Fruit fly (Drosophila melanogaster) whole organism, embryonic: ENCODE results near the gene MSAmiP.

Experiments used
- Atf3 ChIP-seq: fragments of 200-800 bp; sonication (Bioruptor generic); optimal IDR thresholded peaks from 3 replicates; lab custom pipeline; 2016; ENCODE audit warnings: missing biosample characterization, missing genetic modification characterization
- CG11398 ChIP-seq: fragments of 200-800 bp; sonication (Bioruptor generic); optimal IDR thresholded peaks from 2 replicates; lab custom pipeline; 2016; ENCODE audit warnings: missing biosample characterization, missing genetic modification characterization
- CG14014 ChIP-seq: fragments of 200-800 bp; sonication (Bioruptor generic); IDR thresholded peaks from 2 replicates; pipeline ENCODE4 v1.3.6; 2022; ENCODE audit warnings: missing biosample characterization, missing genetic modification characterization
- CG14710 ChIP-seq: fragments of 200-800 bp; sonication (Bioruptor generic); optimal IDR thresholded peaks from 3 replicates; lab custom pipeline; 2019; ENCODE audit warnings: missing biosample characterization, mild to moderate bottlenecking, missing genetic modification characterization, moderate library complexity
- CG15696 ChIP-seq: fragments of 200-800 bp; sonication (Bioruptor generic); optimal IDR thresholded peaks from 2 replicates; lab custom pipeline; 2019; ENCODE audit warnings: missing biosample characterization, mild to moderate bottlenecking, missing genetic modification characterization, moderate library complexity
- CG16863 ChIP-seq: fragments of 200-800 bp; sonication (Bioruptor generic); optimal IDR thresholded peaks from 3 replicates; lab custom pipeline; 2016; ENCODE audit warnings: missing biosample characterization, missing genetic modification characterization
- CG17568 ChIP-seq: fragments of 200-800 bp; sonication (Bioruptor generic); optimal IDR thresholded peaks from 2 replicates; lab custom pipeline; 2018; ENCODE audit warnings: missing biosample characterization, mild to moderate bottlenecking, missing genetic modification characterization, moderate library complexity
- CG18599 ChIP-seq: fragments of 200-800 bp; sonication (Bioruptor generic); optimal IDR thresholded peaks from 3 replicates; lab custom pipeline; 2017; ENCODE audit warnings: missing biosample characterization, missing genetic modification characterization, mild to moderate bottlenecking, moderate library complexity, missing genetic modification reagents
- CG18764 ChIP-seq: fragments of 200-800 bp; sonication (Bioruptor generic); optimal IDR thresholded peaks from 3 replicates; lab custom pipeline; 2016; ENCODE audit warnings: missing biosample characterization, missing genetic modification characterization
- CG32532 ChIP-seq: fragments of 200-800 bp; sonication (Bioruptor generic); IDR thresholded peaks from 2 replicates; pipeline ENCODE4 v1.3.6; 2022; ENCODE audit warnings: missing biosample characterization, missing genetic modification characterization
- CG32772 ChIP-seq: fragments of 200-800 bp; sonication (Bioruptor generic); IDR thresholded peaks from 2 replicates; pipeline ENCODE4 v1.3.6; 2022; ENCODE audit warnings: missing biosample characterization, missing genetic modification characterization
- CG43689 ChIP-seq: fragments of 200-800 bp; sonication (Bioruptor generic); IDR thresholded peaks from 2 replicates; pipeline ENCODE4 v1.3.6; 2022; ENCODE audit warnings: missing biosample characterization, missing genetic modification characterization
- CG4617 ChIP-seq: fragments of 200-800 bp; sonication (Bioruptor generic); optimal IDR thresholded peaks from 3 replicates; lab custom pipeline; 2016; ENCODE audit warnings: missing biosample characterization, missing genetic modification characterization, borderline replicate concordance
- CG6654 ChIP-seq: fragments of 200-800 bp; sonication (Bioruptor generic); optimal IDR thresholded peaks from 2 replicates; lab custom pipeline; 2017; ENCODE audit warnings: missing biosample characterization, mild to moderate bottlenecking, missing genetic modification characterization
- CG6854 ChIP-seq: fragments of 200-800 bp; sonication (Bioruptor generic); optimal IDR thresholded peaks from 3 replicates; lab custom pipeline; 2017; ENCODE audit warnings: missing biosample characterization, mild to moderate bottlenecking, missing genetic modification characterization
- CG7963 ChIP-seq: fragments of 200-800 bp; sonication (Bioruptor generic); IDR thresholded peaks from 3 replicates; pipeline ENCODE4 v1.3.6; 2022; ENCODE audit warnings: missing biosample characterization, missing genetic modification characterization; ENCODE audit not compliant: partially characterized antibody
- CG9727 ChIP-seq: fragments of 200-800 bp; sonication (Bioruptor generic); optimal IDR thresholded peaks from 3 replicates; lab custom pipeline; 2017; ENCODE audit warnings: missing biosample characterization, mild to moderate bottlenecking, missing genetic modification characterization
- Camta ChIP-seq: fragments of 200-800 bp; sonication (Bioruptor generic); optimal IDR thresholded peaks from 2 replicates; lab custom pipeline; 2016; ENCODE audit warnings: missing biosample characterization, missing genetic modification characterization
- Dad ChIP-seq: fragments of 200-800 bp; sonication (Bioruptor generic); optimal IDR thresholded peaks from 3 replicates; lab custom pipeline; 2016; ENCODE audit warnings: missing biosample characterization, missing genetic modification characterization
- Deaf1 ChIP-seq: fragments of 200-800 bp; optimal IDR thresholded peaks from 3 replicates; lab custom pipeline; 2019; ENCODE audit warnings: missing biosample characterization, mild to moderate bottlenecking, missing genetic modification characterization, moderate library complexity
- Doc2 ChIP-seq: fragments of 200-800 bp; sonication (Bioruptor generic); IDR thresholded peaks from 2 replicates; pipeline ENCODE4 v1.3.6; 2022; ENCODE audit warnings: missing biosample characterization, missing genetic modification characterization
- Hey ChIP-seq: fragments of 200-800 bp; sonication (Bioruptor generic); optimal IDR thresholded peaks from 3 replicates; lab custom pipeline; 2018; ENCODE audit warnings: missing biosample characterization, mild to moderate bottlenecking, missing genetic modification characterization
- Hr78 ChIP-seq, 2 experiments: fragments of 200-800 bp in 1 of 2; fragments of >200 bp in 1 of 2; sonication (Bioruptor generic) in 1 of 2; optimal IDR thresholded peaks; 2 replicates each; lab custom pipeline; 2017 to 2019; ENCODE audit warnings: missing biosample characterization in 2 of 2, missing genetic modification characterization in 2 of 2, mild to moderate bottlenecking in 1 of 2, moderate library complexity in 1 of 2
- MBD-R2 ChIP-seq: fragments of 200-800 bp; sonication (Bioruptor generic); IDR thresholded peaks from 2 replicates; pipeline ENCODE4 v1.3.6; 2022; ENCODE audit warnings: missing biosample characterization, missing genetic modification characterization
- Meics ChIP-seq: fragments of 200-800 bp; sonication (Bioruptor generic); optimal IDR thresholded peaks from 2 replicates; lab custom pipeline; 2017; ENCODE audit warnings: missing biosample characterization, mild to moderate bottlenecking, missing genetic modification characterization
- Rfx ChIP-seq: fragments of 200-800 bp; sonication (Bioruptor generic); IDR thresholded peaks from 2 replicates; pipeline ENCODE4 v1.3.6; 2022; ENCODE audit warnings: missing biosample characterization, missing genetic modification characterization
- ato ChIP-seq: fragments of 200-800 bp; sonication (Bioruptor generic); IDR thresholded peaks from 2 replicates; pipeline ENCODE4 v1.3.6; 2022; ENCODE audit warnings: missing biosample characterization, missing genetic modification characterization; ENCODE audit not compliant: partially characterized antibody
- az2 ChIP-seq: fragments of 200-800 bp; sonication (Bioruptor generic); optimal IDR thresholded peaks from 3 replicates; lab custom pipeline; 2016; ENCODE audit warnings: missing biosample characterization, missing genetic modification characterization
- ems ChIP-seq: fragments of 200-800 bp; sonication (Bioruptor generic); optimal IDR thresholded peaks from 3 replicates; lab custom pipeline; 2016; ENCODE audit warnings: missing biosample characterization, missing genetic modification characterization
- gce ChIP-seq: fragments of 200-800 bp; sonication (Bioruptor generic); IDR thresholded peaks from 3 replicates; pipeline ENCODE4 v1.3.6; 2022; ENCODE audit warnings: missing biosample characterization, missing genetic modification characterization
- gem ChIP-seq: fragments of 200-800 bp; sonication (Bioruptor generic); optimal IDR thresholded peaks from 2 replicates; lab custom pipeline; 2019; ENCODE audit warnings: missing biosample characterization, mild to moderate bottlenecking, missing genetic modification characterization, moderate library complexity
- grn ChIP-seq: fragments of 200-800 bp; sonication (Bioruptor generic); optimal IDR thresholded peaks from 3 replicates; lab custom pipeline; 2017; ENCODE audit warnings: missing biosample characterization, missing genetic modification characterization
- kay ChIP-seq: fragments of 200-800 bp; sonication (Bioruptor generic); optimal IDR thresholded peaks from 2 replicates; lab custom pipeline; 2016; ENCODE audit warnings: missing biosample characterization, missing genetic modification characterization
- luna ChIP-seq: fragments of 200-800 bp; sonication (Bioruptor generic); optimal IDR thresholded peaks from 2 replicates; lab custom pipeline; 2016; ENCODE audit warnings: missing biosample characterization, missing genetic modification characterization
- maf-S ChIP-seq: fragments of 200-800 bp; sonication (Bioruptor generic); optimal IDR thresholded peaks from 2 replicates; lab custom pipeline; 2016; ENCODE audit warnings: missing biosample characterization, missing genetic modification characterization
- mld ChIP-seq: fragments of 200-800 bp; sonication (Bioruptor generic); IDR thresholded peaks from 3 replicates; pipeline ENCODE4 v1.3.6; 2022; ENCODE audit warnings: missing biosample characterization, missing genetic modification characterization; ENCODE audit not compliant: partially characterized antibody
- pan ChIP-seq, 4 experiments: fragments of >200 bp in 3 of 4; fragments of 200-800 bp in 1 of 4; sonication (Bioruptor generic) in 1 of 4; optimal IDR thresholded peaks in 3 of 4; IDR thresholded peaks in 1 of 4; 2 replicates each; pipeline versions ENCODE4 v1.3.6 to Lab custom; 2017 to 2022; ENCODE audit warnings: missing biosample characterization in 2 of 4, missing genetic modification characterization in 2 of 4, mixed read lengths in 1 of 4
- pum ChIP-seq: fragments of 200-800 bp; sonication (Bioruptor generic); optimal IDR thresholded peaks from 2 replicates; lab custom pipeline; 2016; ENCODE audit warnings: missing biosample characterization, missing genetic modification characterization
- pzg ChIP-seq: fragments of 200-800 bp; sonication (Bioruptor generic); optimal IDR thresholded peaks from 3 replicates; lab custom pipeline; 2018; ENCODE audit warnings: missing biosample characterization, mild to moderate bottlenecking, missing genetic modification characterization, moderate library complexity
- shn ChIP-seq: fragments of 200-800 bp; sonication (Bioruptor generic); optimal IDR thresholded peaks from 3 replicates; lab custom pipeline; 2016; ENCODE audit warnings: missing biosample characterization, missing genetic modification characterization
- sim ChIP-seq: fragments of 200-800 bp; sonication (Bioruptor generic); IDR thresholded peaks from 2 replicates; pipeline ENCODE4 v1.3.6; 2022; ENCODE audit warnings: missing biosample characterization, missing genetic modification characterization
- sqz ChIP-seq: fragments of 200-800 bp; sonication (Bioruptor generic); optimal IDR thresholded peaks from 3 replicates; lab custom pipeline; 2018; ENCODE audit warnings: missing biosample characterization, mild to moderate bottlenecking, missing genetic modification characterization
- stwl ChIP-seq: fragments of 200-800 bp; sonication (Bioruptor generic); optimal IDR thresholded peaks from 3 replicates; lab custom pipeline; 2018; ENCODE audit warnings: missing biosample characterization, mild to moderate bottlenecking, missing genetic modification characterization, moderate library complexity
- sug ChIP-seq: fragments of 200-800 bp; optimal IDR thresholded peaks from 2 replicates; lab custom pipeline; 2019; ENCODE audit warnings: missing biosample characterization, mild to moderate bottlenecking, missing genetic modification characterization, moderate library complexity
- wdn ChIP-seq: fragments of 200-800 bp; sonication (Bioruptor generic); IDR thresholded peaks from 2 replicates; pipeline ENCODE4 v1.3.6; 2022; ENCODE audit warnings: missing biosample characterization, missing genetic modification characterization
- wor ChIP-seq: fragments of 200-800 bp; sonication (Bioruptor generic); IDR thresholded peaks from 2 replicates; pipeline ENCODE4 v1.3.6; 2022; ENCODE audit warnings: missing biosample characterization, missing genetic modification characterization
- zen ChIP-seq: fragments of 200-800 bp; sonication (Bioruptor generic); optimal IDR thresholded peaks from 3 replicates; lab custom pipeline; 2018; ENCODE audit warnings: missing biosample characterization, mild to moderate bottlenecking, missing genetic modification characterization, moderate library complexity
- zen2 ChIP-seq: fragments of 200-800 bp; sonication (Bioruptor generic); IDR thresholded peaks from 3 replicates; pipeline ENCODE4 v1.3.6; 2022; ENCODE audit warnings: missing biosample characterization, missing genetic modification characterization; ENCODE audit not compliant: partially characterized antibody

MSAmiP gene

DNA sequence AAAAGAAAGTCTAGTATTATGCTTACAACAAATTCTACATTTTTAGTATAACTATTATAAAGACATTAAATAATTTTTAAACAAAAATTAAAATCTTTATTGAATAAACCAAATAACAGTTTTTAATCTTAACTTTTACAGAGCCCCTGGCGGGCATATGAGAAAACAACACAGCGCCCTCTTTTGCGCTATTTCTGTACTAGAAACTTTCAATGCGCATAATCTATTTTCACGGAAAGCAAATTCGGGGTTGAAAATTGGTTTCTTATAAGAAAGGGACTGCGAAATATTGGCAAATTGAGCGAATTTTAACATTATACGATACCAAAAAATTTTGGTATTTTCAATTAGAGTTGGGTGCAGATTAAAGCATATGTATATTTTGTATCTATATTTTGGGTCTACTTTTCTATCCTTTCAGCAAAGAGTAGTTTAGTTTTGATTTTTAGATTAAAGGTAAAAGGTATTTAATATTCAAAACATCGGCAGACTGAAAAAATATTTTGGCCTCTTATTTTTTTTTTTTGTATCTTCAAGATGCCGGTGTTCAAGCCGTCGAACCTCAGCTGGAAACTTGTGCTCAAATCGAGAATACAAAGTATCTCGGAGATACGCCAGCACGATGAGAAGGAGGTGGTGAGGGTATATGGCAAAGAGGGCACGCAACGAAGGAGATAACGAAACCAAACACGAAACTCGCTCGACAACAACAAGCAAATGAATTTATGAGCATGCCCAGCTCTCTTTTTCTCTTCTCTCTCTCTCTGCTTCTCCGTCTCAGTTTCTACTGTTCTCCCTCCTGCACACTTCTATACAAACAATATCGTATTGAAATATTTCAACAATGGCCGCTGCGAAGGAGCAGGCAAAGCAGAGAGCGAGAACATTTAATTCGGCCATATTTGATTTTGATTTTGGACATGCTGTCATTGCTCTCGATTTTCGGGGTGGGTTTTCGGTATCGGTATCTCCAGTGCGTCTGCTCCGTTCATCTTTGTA, 38.8 kb downstream of the MSAmiP start (continued):
- TF ChIP-seq sim (GFP tag; lab: Robert Waterston, UW) (no peak), Hr78 (GFP tag; optimal IDR thresholded peaks at IDR 0.05; lab: Kevin White, UChicago) (no peak), mld (GFP tag; lab: Robert Waterston, UW) (no peak), CG11398 (GFP tag; lab: Kevin White, UChicago) (no peak), CG18764 (no peak), sug (tag; lab: Kevin White, UChicago) (no peak), CG15696 (tag; lab: Kevin White, UChicago) (peak; percentile 29), gem (tag; lab: Kevin White, UChicago) (peak; percentile 28), CG6654 (no peak), CG6854 (GFP tag; lab: Kevin White, UChicago) (no peak), CG43689 (GFP tag; lab: Robert Waterston, UW) (no peak), pzg (GFP tag; lab: Kevin White, UChicago) (no peak), CG32532 (GFP tag; lab: Robert Waterston, UW) (peak; percentile 66; the same call in 1 of the 2 replicates), Hey (no peak), ems (no peak), Atf3 (no peak), zen2 (0 out of 3 replicates have a peak, but pooled peaks have one; percentile 10), CG4617 (no peak), CG9727 (no peak), zen (tag; lab: Kevin White, UChicago) (peak; percentile 45), shn (GFP tag; lab: Kevin White, UChicago) (no peak), Camta (GFP tag; lab: Kevin White, UChicago) (no peak), MBD-R2 (no peak), CG7963 (no peak), CG32772 (GFP tag; lab: Robert Waterston, UW) (no peak), gce (no peak), CG18599 (GFP tag; lab: Kevin White, UChicago) (no peak), ato (GFP tag; lab: Robert Waterston, UW) (no peak), luna (GFP tag; lab: Kevin White, UChicago) (no peak), CG14710 (tag; lab: Kevin White, UChicago) (no peak), Doc2 (GFP tag; lab: Robert Waterston, UW) (no peak), CG17568 (no peak), wdn (GFP tag; lab: Robert Waterston, UW) (no peak), CG14014 (GFP tag; lab: Robert Waterston, UW) (no peak), kay (GFP tag; lab: Kevin White, UChicago) (no peak), maf-S (GFP tag; lab: Kevin White, UChicago) (no peak), CG16863 (no peak), pum (GFP tag; lab: Kevin White, UChicago) (no peak), pan (optimal IDR thresholded peaks at IDR 0.05; lab: Kevin White, UChicago) (no peak), pan (GFP tag; optimal IDR thresholded peaks at IDR 0.05 in 1 of 2, IDR thresholded peaks at IDR 0.05 in 1 of 2) (no peak), wor (GFP tag; lab: Robert Waterston, UW) (no peak), Rfx (GFP tag; lab: Robert Waterston, UW) (no peak), grn (GFP tag; lab: Kevin White, UChicago) (no peak), stwl (tag; lab: Kevin White, UChicago) (no peak), az2 (GFP tag; lab: Kevin White, UChicago) (peak; percentile 58), Dad (GFP tag; lab: Kevin White, UChicago) (no peak), Meics (peak; percentile 11), sqz (GFP tag; lab: Kevin White, UChicago) (peak; percentile 17), Deaf1 (tag; lab: Kevin White, UChicago) (peak; percentile 69)
